Worm (Caenorhabditis elegans): ENCODE measurements around the gene dot-1.3.

ce11 chrX:12346729-12347128 is 44.1 kb upstream of the dot-1.3 start, which contains the start of gene F42F12.11:
- no peak for TF ChIP-seq ets-7 (tag; optimal IDR thresholded peaks at IDR 0.05)
- no peak for TF ChIP-seq B0310.2 (tag; optimal IDR thresholded peaks at IDR 0.05)
- TF ChIP-seq ama-1 (optimal IDR thresholded peaks at IDR 0.05), result no peak
- TF ChIP-seq flt-1 (GFP tag; IDR thresholded peaks at IDR 0.05), result no peak
- no peak for TF ChIP-seq scrt-1 (GFP tag; IDR thresholded peaks at IDR 0.05)
- TF ChIP-seq hmg-4 (GFP tag; optimal IDR thresholded peaks at IDR 0.05), result no peak
- TF ChIP-seq ceh-13 (GFP tag; optimal IDR thresholded peaks at IDR 0.05), result no peak
- no peak for TF ChIP-seq tra-4 (tag; optimal IDR thresholded peaks at IDR 0.05)
